Fruit fly (Drosophila melanogaster): ENCODE measurements around the gene Scsalpha2.

Scsalpha2 gene

DNA sequence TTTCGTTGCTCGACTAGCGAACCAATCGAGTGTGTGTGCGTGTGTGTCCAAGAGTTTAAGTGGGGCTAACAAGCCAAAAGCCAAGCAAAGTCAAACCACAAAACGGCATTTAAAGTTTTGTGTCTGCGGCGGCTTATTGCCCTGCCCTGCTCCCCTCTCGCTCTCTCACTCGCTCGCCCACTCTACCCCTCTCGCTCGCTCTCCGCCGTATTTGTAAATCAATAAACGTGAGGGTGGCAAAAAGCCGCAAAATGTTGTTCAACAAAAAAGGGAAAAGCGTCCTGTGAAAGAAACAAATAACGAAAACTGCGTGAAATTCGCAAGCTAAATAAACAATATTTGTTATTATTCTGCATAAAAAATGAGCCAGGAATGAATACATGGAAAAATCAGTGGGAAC, 36.9 kb upstream of the Scsalpha2 start:
- no peak for TF ChIP-seq CG4282 (GFP tag; optimal IDR thresholded peaks at IDR 0.05)
- TF ChIP-seq abd-A (tag; optimal IDR thresholded peaks at IDR 0.05) = no peak
- no peak for TF ChIP-seq CG14014 (GFP tag; IDR thresholded peaks at IDR 0.05)
- 0 out of 2 replicates have a peak, but pooled peaks have one; percentile 6 for TF ChIP-seq crol (GFP tag; IDR thresholded peaks at IDR 0.05)
- peak; percentile 16 for TF ChIP-seq CG1832 (GFP tag; optimal IDR thresholded peaks at IDR 0.05)
- TF ChIP-seq CG6272 (GFP tag; IDR thresholded peaks at IDR 0.05) = no peak
- TF ChIP-seq CG9215 (GFP tag; IDR thresholded peaks at IDR 0.05) = no peak
- TF ChIP-seq ham (GFP tag; IDR thresholded peaks at IDR 0.05) = no peak
- TF ChIP-seq CG7556 (GFP tag; optimal IDR thresholded peaks at IDR 0.05) = no peak
- no peak for TF ChIP-seq ttk (GFP tag; IDR thresholded peaks at IDR 0.05)
- TF ChIP-seq onecut (GFP tag; IDR thresholded peaks at IDR 0.05) = peak; percentile 95
- peak; percentile 6 for TF ChIP-seq run (tag; optimal IDR thresholded peaks at IDR 0.05)

DNA sequence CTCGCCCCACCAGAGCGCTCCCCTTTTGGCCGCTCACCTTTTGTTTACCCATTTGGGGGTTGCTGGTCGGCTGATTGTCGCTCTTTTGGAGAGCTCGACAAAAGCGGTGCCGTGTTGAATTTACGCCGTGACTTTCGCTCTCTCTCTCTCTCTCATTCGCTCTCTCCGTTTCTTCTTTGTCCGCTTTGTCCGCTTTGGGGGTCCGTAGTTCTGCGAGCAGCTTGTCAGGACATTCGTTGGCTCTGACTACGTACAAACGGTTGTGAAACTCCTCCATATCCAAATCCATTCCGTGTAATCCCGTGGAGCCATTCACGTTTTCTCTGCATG, 36.5 kb upstream of the Scsalpha2 start:
- TF ChIP-seq sqz (GFP tag; optimal IDR thresholded peaks at IDR 0.05) (no peak), fd64A (GFP tag; optimal IDR thresholded peaks at IDR 0.05) (no peak), CG10267 (tag; optimal IDR thresholded peaks at IDR 0.05) (no peak), GATAe (GFP tag; conservative IDR thresholded peaks at IDR 0.05) (no peak), Dref (GFP tag; IDR thresholded peaks at IDR 0.05) (0 out of 2 replicates have a peak, but pooled peaks have one; percentile 0), scrt (GFP tag; optimal IDR thresholded peaks at IDR 0.05) (no peak), lab (GFP tag; optimal IDR thresholded peaks at IDR 0.05) (no peak), ro (GFP tag; IDR thresholded peaks at IDR 0.05) (0 out of 2 replicates have a peak, but pooled peaks have one; percentile 0), CG32532 (GFP tag; IDR thresholded peaks at IDR 0.05) (no peak), CG17361 (GFP tag; IDR thresholded peaks at IDR 0.05) (peak; percentile 30; the same call in 1 of the 3 replicates), Trl (optimal IDR thresholded peaks at IDR 0.05) (peak; percentile 59 to 64), Trl (GFP tag; optimal IDR thresholded peaks at IDR 0.05) (no peak), CG11456 (GFP tag; IDR thresholded peaks at IDR 0.05) (0 out of 3 replicates have a peak, but pooled peaks have one; percentile 2), dpn (GFP tag; optimal IDR thresholded peaks at IDR 0.05) (no peak)

DNA sequence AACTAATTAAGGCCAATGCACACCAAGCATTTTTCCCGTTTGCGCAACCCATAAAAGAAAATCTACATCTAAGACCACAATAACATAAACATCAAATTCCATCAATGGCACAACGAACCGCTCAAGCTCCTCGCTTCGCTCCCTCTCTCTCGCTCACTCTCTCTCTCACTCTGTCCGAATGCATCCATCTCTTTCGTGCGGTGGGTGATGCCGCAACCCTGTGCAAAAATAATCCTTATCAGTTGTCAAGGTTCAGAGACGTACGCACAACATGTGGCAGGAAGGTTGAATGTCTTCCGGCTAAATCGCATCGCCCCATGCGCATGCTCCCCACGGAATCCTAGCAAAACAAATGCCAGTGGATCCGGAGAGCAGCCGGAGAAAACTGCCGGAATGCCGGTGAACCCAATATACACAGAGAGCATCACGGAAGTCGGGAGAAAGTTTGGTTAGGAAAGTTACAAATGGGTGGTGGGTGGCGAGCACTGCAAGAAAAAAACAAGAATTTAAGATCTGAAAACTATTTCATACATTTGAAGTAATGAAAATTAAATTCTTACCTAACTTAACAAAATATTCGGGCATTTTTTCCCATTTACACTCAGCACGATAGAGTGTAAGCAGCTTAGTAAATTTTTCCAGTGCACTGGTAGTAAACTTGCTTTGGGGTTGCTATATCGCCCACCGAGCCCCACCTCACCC, 36.0 kb upstream of the Scsalpha2 start:
- TF ChIP-seq CG6689 (GFP tag; IDR thresholded peaks at IDR 0.05) (peak; percentile 94), HmgD (GFP tag; optimal IDR thresholded peaks at IDR 0.05) (peak; percentile 67), CG34224 (GFP tag; IDR thresholded peaks at IDR 0.05; ENCODE audit: partially characterized antibody) (no peak), schlank (tag; optimal IDR thresholded peaks at IDR 0.05) (peak; percentile 96), CG3847 (GFP tag; IDR thresholded peaks at IDR 0.05) (peak; percentile 96), Usf (GFP tag; optimal IDR thresholded peaks at IDR 0.05) (peak; percentile 78), Adf1 (GFP tag; IDR thresholded peaks at IDR 0.05) (peak; percentile 73), br (optimal IDR thresholded peaks at IDR 0.05) (no peak), twi (tag; optimal IDR thresholded peaks at IDR 0.05) (peak; percentile 73), CG10565 (GFP tag; optimal IDR thresholded peaks at IDR 0.05) (peak; percentile 58), Bgb (GFP tag; IDR thresholded peaks at IDR 0.05; ENCODE audit: partially characterized antibody) (no peak), CG6854 (GFP tag; optimal IDR thresholded peaks at IDR 0.05) (peak; percentile 96), CG1792 (GFP tag; optimal IDR thresholded peaks at IDR 0.05) (peak; percentile 88), gro (GFP tag; optimal IDR thresholded peaks at IDR 0.05) (peak; percentile 90), nerfin-2 (GFP tag; IDR thresholded peaks at IDR 0.05; ENCODE audit: partially characterized antibody) (no peak), dan (GFP tag; IDR thresholded peaks at IDR 0.05) (peak; percentile 67; the same call in 1 of the 2 replicates), grau (tag; optimal IDR thresholded peaks at IDR 0.05) (peak; percentile 93), sd (tag; optimal IDR thresholded peaks at IDR 0.05) (peak; percentile 76), CTCF (GFP tag; optimal IDR thresholded peaks at IDR 0.05) (peak; percentile 22), CG11398 (GFP tag; optimal IDR thresholded peaks at IDR 0.05) (peak; percentile 80), jumu (GFP tag; optimal IDR thresholded peaks at IDR 0.05) (peak; percentile 84), CG1832 (GFP tag; optimal IDR thresholded peaks at IDR 0.05) (peak; percentile 60), row (GFP tag; IDR thresholded peaks at IDR 0.05) (peak; percentile 98), Ssrp (tag; optimal IDR thresholded peaks at IDR 0.05) (peak; percentile 89), zen (tag; optimal IDR thresholded peaks at IDR 0.05) (peak; percentile 71)

All from whole organism, embryonic.